Fruit fly (Drosophila melanogaster): Measurements from ENCODE around the gene CG18094.

Gene CG18094

dm6 chr2L:19463405-19463804 is 26.7 kb upstream of the CG18094 start (continued):
- no peak for TF ChIP-seq Lhr (GFP tag; optimal IDR thresholded peaks at IDR 0.05)
- no peak for TF ChIP-seq Ada2b (GFP tag; IDR thresholded peaks at IDR 0.05)
- TF ChIP-seq vvl (GFP tag; IDR thresholded peaks at IDR 0.05): no peak
- TF ChIP-seq CG7556 (GFP tag; optimal IDR thresholded peaks at IDR 0.05): peak; percentile 59
- TF ChIP-seq CHES-1-like (GFP tag; optimal IDR thresholded peaks at IDR 0.05): no peak
- no peak for TF ChIP-seq sob (GFP tag; IDR thresholded peaks at IDR 0.05)
- TF ChIP-seq CG11504 (tag; optimal IDR thresholded peaks at IDR 0.05): peak; percentile 30
- TF ChIP-seq CG10959 (GFP tag; IDR thresholded peaks at IDR 0.05): no peak
- no peak for TF ChIP-seq CG7357 (GFP tag; IDR thresholded peaks at IDR 0.05)
- TF ChIP-seq nom (GFP tag; optimal IDR thresholded peaks at IDR 0.05): no peak
- TF ChIP-seq caup (GFP tag; optimal IDR thresholded peaks at IDR 0.05; ENCODE audit: severe bottlenecking): no peak
- TF ChIP-seq nerfin-2 (GFP tag; IDR thresholded peaks at IDR 0.05; ENCODE audit: partially characterized antibody): no peak
- TF ChIP-seq Rx (GFP tag; IDR thresholded peaks at IDR 0.05): no peak
- TF ChIP-seq lmd (GFP tag; IDR thresholded peaks at IDR 0.05): no peak
- no peak for TF ChIP-seq Pdp1 (GFP tag; optimal IDR thresholded peaks at IDR 0.05)
- no peak for TF ChIP-seq unpg (GFP tag; optimal IDR thresholded peaks at IDR 0.05)
- no peak for TF ChIP-seq corto (GFP tag; optimal IDR thresholded peaks at IDR 0.05)
- peak; percentile 4 for TF ChIP-seq bcd (GFP tag; optimal IDR thresholded peaks at IDR 0.05)
- TF ChIP-seq CG2120 (GFP tag; optimal IDR thresholded peaks at IDR 0.05): no peak
- TF ChIP-seq p53 (GFP tag; optimal IDR thresholded peaks at IDR 0.05): no peak
- no peak for TF ChIP-seq CG7745 (tag; optimal IDR thresholded peaks at IDR 0.05)
- no peak for TF ChIP-seq lab (GFP tag; optimal IDR thresholded peaks at IDR 0.05)
- TF ChIP-seq bowl (GFP tag; IDR thresholded peaks at IDR 0.05): no peak
- TF ChIP-seq CG12104 (GFP tag; optimal IDR thresholded peaks at IDR 0.05): no peak
- no peak for TF ChIP-seq CG16779 (GFP tag; IDR thresholded peaks at IDR 0.05)
- TF ChIP-seq CG13894 (tag; optimal IDR thresholded peaks at IDR 0.05): no peak
- TF ChIP-seq CG31224 (GFP tag; IDR thresholded peaks at IDR 0.05): no peak
- no peak for TF ChIP-seq CG4820 (GFP tag; optimal IDR thresholded peaks at IDR 0.05)
- no peak for TF ChIP-seq jing (GFP tag; optimal IDR thresholded peaks at IDR 0.05)
- TF ChIP-seq HLH4C (GFP tag; IDR thresholded peaks at IDR 0.05; ENCODE audit: partially characterized antibody): no peak
- no peak for TF ChIP-seq Ssrp (tag; optimal IDR thresholded peaks at IDR 0.05)
- no peak for TF ChIP-seq Dp (GFP tag; optimal IDR thresholded peaks at IDR 0.05)
- no peak for TF ChIP-seq CG12391 (tag; optimal IDR thresholded peaks at IDR 0.05)
- no peak for TF ChIP-seq CG32772 (GFP tag; IDR thresholded peaks at IDR 0.05)
- peak; percentile 36 for TF ChIP-seq CoRest (tag; optimal IDR thresholded peaks at IDR 0.05)
- no peak for TF ChIP-seq CG8359 (GFP tag; optimal IDR thresholded peaks at IDR 0.05; ENCODE audit: borderline replicate concordance)
- TF ChIP-seq zen2 (GFP tag; IDR thresholded peaks at IDR 0.05; ENCODE audit: partially characterized antibody): no peak
- TF ChIP-seq CrebB (tag; optimal IDR thresholded peaks at IDR 0.05): no peak
- no peak for TF ChIP-seq CG10462 (GFP tag; optimal IDR thresholded peaks at IDR 0.05)
- no peak for TF ChIP-seq Nf-YB (GFP tag; optimal IDR thresholded peaks at IDR 0.05)
- TF ChIP-seq CG18599 (GFP tag; optimal IDR thresholded peaks at IDR 0.05): peak; percentile 19
- TF ChIP-seq CG9932 (GFP tag; IDR thresholded peaks at IDR 0.05): no peak
- no peak for TF ChIP-seq CG15514 (GFP tag; optimal IDR thresholded peaks at IDR 0.05)
- TF ChIP-seq cato (GFP tag; optimal IDR thresholded peaks at IDR 0.05; ENCODE audit: borderline replicate concordance): no peak
- TF ChIP-seq CG2875 (GFP tag; optimal IDR thresholded peaks at IDR 0.05): no peak
- TF ChIP-seq ara (GFP tag; IDR thresholded peaks at IDR 0.05): no peak
- no peak for TF ChIP-seq wdn (GFP tag; IDR thresholded peaks at IDR 0.05)
- peak; percentile 8 for TF ChIP-seq CG14710 (tag; optimal IDR thresholded peaks at IDR 0.05)
- TF ChIP-seq CG33213 (GFP tag; optimal IDR thresholded peaks at IDR 0.05): no peak
- no peak for TF ChIP-seq ap (GFP tag; IDR thresholded peaks at IDR 0.05)
- TF ChIP-seq Drgx (GFP tag; IDR thresholded peaks at IDR 0.05): no peak
